Worm (Caenorhabditis elegans): ENCODE data around the gene Y32G9B.1.

DNA sequence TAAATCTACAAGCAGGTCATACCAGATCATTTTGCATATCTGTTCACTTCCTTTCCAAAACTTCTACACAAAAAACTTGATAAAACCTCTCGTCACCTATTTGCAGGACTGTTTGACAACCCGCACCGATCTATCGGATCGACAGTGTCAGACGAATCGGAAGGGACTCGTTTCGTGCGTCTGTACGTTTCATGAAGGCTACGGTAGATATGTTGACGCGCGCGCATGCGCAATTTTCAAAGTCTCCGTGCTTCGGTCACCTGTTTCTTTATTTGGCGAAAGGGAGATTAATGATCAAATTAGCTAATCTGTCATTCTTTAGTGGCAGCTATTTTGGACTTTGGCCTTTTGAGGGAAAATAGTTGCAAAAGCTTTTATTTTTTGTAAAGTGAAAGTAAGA is 40.4 kb downstream of the Y32G9B.1 start:
- TF ChIP-seq akir-1 (GFP tag; optimal IDR thresholded peaks at IDR 0.05) (no peak), egl-44 (GFP tag; IDR thresholded peaks at IDR 0.05) (no peak), die-1 (tag; optimal IDR thresholded peaks at IDR 0.05) (no peak)

All from whole organism, young adult.